Worm (Caenorhabditis elegans) whole organism, L2 larva: ENCODE results near the gene lmp-2.

ENCODE experiments used
- R02D3.7 ChIP-seq: fragments of 150-350 bp; optimal IDR thresholded peaks from 2 replicates; lab custom pipeline; 2014; ENCODE audit warnings: missing biosample characterization, missing genetic modification characterization
- egl-27 ChIP-seq: sonication (generic microtip); optimal IDR thresholded peaks from 3 replicates; lab custom pipeline; 2017; ENCODE audit warnings: missing biosample characterization, missing genetic modification reagents, missing genetic modification characterization
- unc-39 ChIP-seq: fragments of 150-350 bp; optimal IDR thresholded peaks from 2 replicates; lab custom pipeline; 2014; ENCODE audit warnings: missing biosample characterization, missing genetic modification characterization
- ztf-11 ChIP-seq: sonication (generic microtip); optimal IDR thresholded peaks from 2 replicates; lab custom pipeline; 2017; ENCODE audit warnings: missing biosample characterization, missing genetic modification characterization

DNA sequence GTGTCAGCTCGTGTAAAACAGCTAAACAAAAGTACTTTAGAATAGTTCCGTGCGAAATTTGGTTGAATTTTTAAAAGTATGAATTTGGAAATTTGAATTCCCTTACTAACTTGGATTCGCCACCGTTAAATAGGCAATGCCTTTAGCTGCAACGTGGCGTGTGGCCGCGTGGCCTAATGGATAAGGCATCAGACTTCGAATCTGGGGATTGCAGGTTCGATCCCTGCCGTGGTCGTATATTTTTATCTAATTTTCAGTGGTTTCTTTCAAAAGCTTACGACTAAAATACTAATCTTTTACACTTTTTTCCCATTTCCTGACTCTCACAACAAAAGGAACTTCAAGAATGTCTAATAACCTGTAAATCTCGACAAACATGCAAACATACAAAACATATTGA is 35.7 kb upstream of the lmp-2 start:
- no peak for TF ChIP-seq egl-27 (tag; lab: Kevin White, UChicago)
- no peak for TF ChIP-seq unc-39 (tag; lab: Kevin White, UChicago)
- no peak for TF ChIP-seq R02D3.7 (tag; lab: Kevin White, UChicago)
- no peak for TF ChIP-seq ztf-11
